Worm (Caenorhabditis elegans) whole organism, L4/young adult: ENCODE results near the gene hrg-1.

Experiments used
- dao-5 ChIP-seq: sonication (generic microtip); optimal IDR thresholded peaks from 2 replicates; lab custom pipeline; 2016; ENCODE audit warnings: missing genotype, missing genetic modification characterization, moderate library complexity, missing compliant biosample characterization
- him-1 ChIP-seq: sonication (generic microtip); optimal IDR thresholded peaks from 2 replicates; lab custom pipeline; 2016; ENCODE audit warnings: missing genotype, missing genetic modification reagents, missing genetic modification characterization, missing compliant biosample characterization

ce11 chrX:4008922-4009321 is 7.1 kb downstream of the hrg-1 start:
- TF ChIP-seq him-1 (tag; lab: Kevin White, UChicago) = no peak
- no peak for TF ChIP-seq dao-5
